Worm (Caenorhabditis elegans): ENCODE measurements around the gene ulp-2.

DNA sequence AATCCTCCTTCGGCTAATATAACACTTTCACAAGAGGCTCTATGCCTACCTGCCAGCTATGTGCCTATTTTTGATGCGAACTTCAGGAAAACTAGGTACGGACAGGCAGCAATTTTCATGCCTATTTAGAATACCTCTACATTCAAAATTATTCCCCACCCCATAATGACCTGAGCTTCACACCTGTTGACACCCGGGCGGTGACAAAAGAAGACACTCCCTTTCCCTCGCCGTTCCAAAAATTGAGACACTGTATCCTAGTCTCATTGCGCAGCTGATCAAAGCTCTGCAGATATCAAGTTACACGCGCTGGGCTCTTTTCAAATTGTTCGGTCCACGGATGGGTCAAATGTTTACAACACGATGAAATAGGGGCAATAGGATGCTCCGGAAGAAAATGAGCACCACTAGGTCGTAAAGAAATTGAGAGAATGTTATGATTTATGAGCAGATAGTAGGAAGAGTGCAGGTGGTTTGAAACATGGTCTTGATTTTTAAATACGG is 14.8 kb upstream of the ulp-2 start:
- TF ChIP-seq zfh-2 (GFP tag; conservative IDR thresholded peaks at IDR 0.05): no peak
- no peak for TF ChIP-seq F10E7.11 (tag; optimal IDR thresholded peaks at IDR 0.05)
- TF ChIP-seq pha-4 (tag; optimal IDR thresholded peaks at IDR 0.05): no peak
- TF ChIP-seq B0019.2 (GFP tag; conservative IDR thresholded peaks at IDR 0.05): no peak
- TF ChIP-seq lin-54 (GFP tag; optimal IDR thresholded peaks at IDR 0.05): no peak
- no peak for TF ChIP-seq Y56A3A.18 (GFP tag; IDR thresholded peaks at IDR 0.05)
- no peak for TF ChIP-seq rcor-1 (GFP tag; IDR thresholded peaks at IDR 0.05)
- TF ChIP-seq F22D6.2 (tag; optimal IDR thresholded peaks at IDR 0.05): no peak
- no peak for TF ChIP-seq hrde-1 (tag; optimal IDR thresholded peaks at IDR 0.05; ENCODE audit: borderline replicate concordance)
- no peak for TF ChIP-seq unc-62 (GFP tag; optimal IDR thresholded peaks at IDR 0.05)
